Fruit fly (Drosophila melanogaster) whole organism, wandering third instar larva: Measurements from ENCODE around the gene ari-1.

Source experiments
- Hr78 ChIP-seq: fragments of >200 bp; optimal IDR thresholded peaks from 2 replicates; lab custom pipeline; 2017; ENCODE audit warnings: missing biosample characterization, missing genetic modification characterization
- usp ChIP-seq: fragments of >200 bp; optimal IDR thresholded peaks from 2 replicates; lab custom pipeline; 2017; ENCODE audit warnings: missing biosample characterization, missing genetic modification characterization

DNA sequence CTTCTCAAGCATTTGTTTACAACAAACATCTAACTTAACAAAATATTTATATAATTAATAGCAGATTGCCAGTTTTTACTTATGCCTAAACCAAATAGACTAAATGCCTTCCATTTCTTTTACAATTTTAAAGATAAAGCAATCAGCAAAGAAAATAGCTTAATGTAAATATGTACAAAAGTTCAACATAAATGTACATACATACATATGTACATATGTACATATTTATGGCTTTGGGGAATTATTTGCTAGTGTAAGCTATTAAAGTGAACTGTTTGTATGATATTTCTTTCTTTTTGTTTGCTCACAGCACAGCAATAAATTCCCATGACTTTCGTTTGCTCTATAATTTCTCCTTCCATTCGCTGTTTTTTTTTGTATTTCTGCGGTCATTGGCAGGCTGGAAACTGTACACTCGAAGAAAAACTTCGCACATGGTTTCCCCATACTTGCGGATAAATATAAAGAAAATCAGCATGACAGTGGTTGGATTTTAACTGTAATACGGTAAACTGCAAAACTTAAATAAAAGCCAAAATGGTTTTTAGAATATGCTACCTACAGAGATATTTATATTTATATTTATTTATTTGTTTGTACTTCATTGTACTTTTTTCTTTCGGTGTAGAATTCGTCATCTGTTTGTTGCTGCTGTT, 3.5 kb upstream of the ari-1 start:
- TF ChIP-seq usp (GFP tag; lab: Kevin White, UChicago) (no peak), Hr78 (no peak)
